Worm (Caenorhabditis elegans) whole organism, L4 larva: ENCODE results near the gene nhr-233.
A peak's percentile ranks its signal among the peaks of the same experiment; 100 is the strongest.

ENCODE experiments used
- D1046.2 ChIP-seq: fragments of 200-800 bp; sonication (Bioruptor generic); IDR thresholded peaks from 2 replicates; pipeline ENCODE4 v1.3.6; 2022; ENCODE audit warnings: missing genetic modification characterization, missing compliant biosample characterization
- F10B5.3 ChIP-seq: sonication (generic microtip); optimal IDR thresholded peaks from 2 replicates; lab custom pipeline; 2016; ENCODE audit warnings: mild to moderate bottlenecking, missing genetic modification characterization, missing compliant biosample characterization
- F37D6.2 ChIP-seq: sonication (generic microtip); optimal IDR thresholded peaks from 2 replicates; lab custom pipeline; 2016; ENCODE audit warnings: mild to moderate bottlenecking, missing genetic modification characterization, missing compliant biosample characterization
- F44E2.7 ChIP-seq: fragments of 200-800 bp; sonication (Bioruptor generic); IDR thresholded peaks from 2 replicates; pipeline ENCODE4 v2.1.2; 2022; ENCODE audit warnings: missing genetic modification characterization, missing compliant biosample characterization
- F49E8.2 ChIP-seq: sonication (generic microtip); optimal IDR thresholded peaks from 2 replicates; lab custom pipeline; 2016; ENCODE audit warnings: missing compliant biosample characterization, mild to moderate bottlenecking, missing genetic modification characterization, borderline replicate concordance
- R02D3.7 ChIP-seq: fragments of 150-350 bp; sonication (generic microtip); optimal IDR thresholded peaks from 3 replicates; lab custom pipeline; 2014; ENCODE audit warnings: missing biosample characterization, missing genetic modification characterization
- T20F7.1 ChIP-seq: fragments of 200-800 bp; sonication (Bioruptor generic); optimal IDR thresholded peaks from 2 replicates; lab custom pipeline; 2018; ENCODE audit warnings: mild to moderate bottlenecking, missing genetic modification characterization, missing compliant biosample characterization
- Y48G9A.11 ChIP-seq: fragments of 200-800 bp; sonication (Bioruptor generic); IDR thresholded peaks from 2 replicates; pipeline ENCODE4 v1.3.6; 2022; ENCODE audit warnings: missing genetic modification reagents, missing genetic modification characterization, missing compliant biosample characterization
- aha-1 ChIP-seq: fragments of 150-350 bp; peaks from one replicate; lab custom pipeline; 2014; ENCODE audit warnings: missing biosample characterization, missing genetic modification characterization
- ceh-20 ChIP-seq: fragments of 200-800 bp; sonication (Bioruptor generic); IDR thresholded peaks from 2 replicates; pipeline ENCODE4 v1.3.6; 2022; ENCODE audit warnings: missing genetic modification reagents, missing genetic modification characterization, missing compliant biosample characterization
- ceh-28 ChIP-seq: fragments of 150-350 bp; optimal IDR thresholded peaks from 2 replicates; lab custom pipeline; 2014; ENCODE audit warnings: missing biosample characterization, missing genetic modification reagents, missing genetic modification characterization
- ceh-62 ChIP-seq: sonication (generic microtip); optimal IDR thresholded peaks from 2 replicates; lab custom pipeline; 2017; ENCODE audit warnings: missing biosample characterization, missing genetic modification characterization
- ceh-82 ChIP-seq: sonication (generic microtip); optimal IDR thresholded peaks from 2 replicates; lab custom pipeline; 2017; ENCODE audit warnings: missing biosample characterization, missing genetic modification characterization
- ces-1 ChIP-seq: fragments of 150-350 bp; sonication (generic microtip); optimal IDR thresholded peaks from 4 replicates; lab custom pipeline; 2014; ENCODE audit warnings: missing biosample characterization, missing genetic modification reagents, missing genetic modification characterization
- ctbp-1 ChIP-seq: fragments of 200-800 bp; sonication (Bioruptor generic); IDR thresholded peaks from 2 replicates; pipeline ENCODE4 v1.3.6; 2022; ENCODE audit warnings: missing genetic modification reagents, missing genetic modification characterization, missing compliant biosample characterization
- daf-12 ChIP-seq: fragments of 150-350 bp; optimal IDR thresholded peaks from 2 replicates; lab custom pipeline; 2014; ENCODE audit warnings: missing biosample characterization, missing genetic modification reagents, missing genetic modification characterization
- dpl-1 ChIP-seq: fragments of 150-350 bp; optimal IDR thresholded peaks from 2 replicates; lab custom pipeline; 2014; ENCODE audit warnings: missing biosample characterization, missing genetic modification reagents, missing genetic modification characterization
- dve-1 ChIP-seq: sonication (generic microtip); optimal IDR thresholded peaks from 2 replicates; lab custom pipeline; 2017; ENCODE audit warnings: antibody characterized with exemption, mild to moderate bottlenecking, missing genetic modification characterization, missing compliant biosample characterization; ENCODE audit not compliant: insufficient read depth
- fkh-10 ChIP-seq: fragments of 150-350 bp; optimal IDR thresholded peaks from 2 replicates; lab custom pipeline; 2014; ENCODE audit warnings: missing biosample characterization, missing genetic modification reagents, missing genetic modification characterization
- fos-1 ChIP-seq: fragments of 150-350 bp; optimal IDR thresholded peaks from 2 replicates; lab custom pipeline; 2014; ENCODE audit warnings: missing biosample characterization, missing genetic modification characterization
- hif-1 ChIP-seq, 2 experiments: sonication (generic microtip); optimal IDR thresholded peaks; 2 replicates each; lab custom pipeline; 2016 to 2017; ENCODE audit warnings: missing compliant biosample characterization in 2 of 2, missing genetic modification characterization in 2 of 2, missing genetic modification reagents in 2 of 2, missing genotype in 2 of 2, mild to moderate bottlenecking in 1 of 2
- hlh-30 ChIP-seq: sonication (generic microtip); optimal IDR thresholded peaks from 2 replicates; lab custom pipeline; 2017; ENCODE audit warnings: antibody characterized with exemption, mild to moderate bottlenecking, missing genetic modification characterization, missing compliant biosample characterization; ENCODE audit not compliant: insufficient read depth
- lim-7 ChIP-seq: fragments of 200-800 bp; sonication (Bioruptor generic); IDR thresholded peaks from 2 replicates; pipeline ENCODE4 v1.3.6; 2022; ENCODE audit warnings: missing genetic modification characterization, missing compliant biosample characterization
- lin-39 ChIP-seq: fragments of 150-350 bp; optimal IDR thresholded peaks from 2 replicates; lab custom pipeline; 2014; ENCODE audit warnings: missing biosample characterization, missing genetic modification reagents, missing genetic modification characterization
- lir-3 ChIP-seq: sonication (generic microtip); optimal IDR thresholded peaks from 2 replicates; lab custom pipeline; 2016; ENCODE audit warnings: mild to moderate bottlenecking, missing genetic modification characterization, missing compliant biosample characterization
- madf-5 ChIP-seq, 2 experiments: fragments of 200-800 bp; sonication (Bioruptor generic); IDR thresholded peaks; 2 replicates each; pipeline ENCODE4 v1.3.6; 2022; ENCODE audit warnings: missing compliant biosample characterization in 2 of 2, missing genetic modification characterization in 2 of 2
- mdl-1 ChIP-seq, 2 experiments: fragments of 150-350 bp in 1 of 2; sonication (generic microtip) in 1 of 2; optimal IDR thresholded peaks; 2 replicates each; lab custom pipeline; 2014 to 2017; ENCODE audit warnings: missing biosample characterization in 2 of 2, missing genetic modification characterization in 2 of 2
- mep-1 ChIP-seq: fragments of 150-350 bp; sonication (generic microtip); optimal IDR thresholded peaks from 3 replicates; lab custom pipeline; 2014; ENCODE audit warnings: missing biosample characterization, missing genetic modification characterization
- mes-2 ChIP-seq: sonication (generic microtip); optimal IDR thresholded peaks from 2 replicates; lab custom pipeline; 2016; ENCODE audit warnings: missing genotype, mild to moderate bottlenecking, missing genetic modification characterization, missing compliant biosample characterization; ENCODE audit not compliant: poor library complexity, severe bottlenecking
- nhr-11 ChIP-seq: fragments of 150-350 bp; optimal IDR thresholded peaks from 2 replicates; lab custom pipeline; 2014; ENCODE audit warnings: missing biosample characterization, missing genetic modification characterization
- nhr-25 ChIP-seq: sonication (generic microtip); optimal IDR thresholded peaks from 2 replicates; lab custom pipeline; 2017; ENCODE audit warnings: missing genetic modification characterization, mild to moderate bottlenecking, missing compliant biosample characterization, antibody characterized with exemption, moderate library complexity, borderline replicate concordance; ENCODE audit not compliant: insufficient read depth
- nhr-41 ChIP-seq: fragments of 200-800 bp; sonication (Bioruptor generic); IDR thresholded peaks from 2 replicates; pipeline ENCODE4 v1.3.6; 2022; ENCODE audit warnings: missing genetic modification reagents, missing genetic modification characterization, missing compliant biosample characterization
- nhr-42 ChIP-seq: fragments of 200-800 bp; sonication (Bioruptor generic); IDR thresholded peaks from 2 replicates; pipeline ENCODE4 v1.3.6; 2022; ENCODE audit warnings: missing genetic modification characterization, missing compliant biosample characterization
- nhr-48 ChIP-seq: sonication (generic microtip); optimal IDR thresholded peaks from 2 replicates; lab custom pipeline; 2016; ENCODE audit warnings: mild to moderate bottlenecking, missing genetic modification characterization, missing compliant biosample characterization
- nhr-6 ChIP-seq: fragments of 150-350 bp; optimal IDR thresholded peaks from 2 replicates; lab custom pipeline; 2014; ENCODE audit warnings: missing biosample characterization, missing genetic modification characterization
- nhr-76 ChIP-seq: fragments of 150-350 bp; optimal IDR thresholded peaks from 2 replicates; lab custom pipeline; 2014; ENCODE audit warnings: missing biosample characterization, missing genetic modification characterization
- nhr-77 ChIP-seq: fragments of 150-350 bp; optimal IDR thresholded peaks from 2 replicates; lab custom pipeline; 2014; ENCODE audit warnings: missing biosample characterization, missing genetic modification characterization
- php-3 ChIP-seq: fragments of 200-800 bp; sonication (Bioruptor generic); IDR thresholded peaks from 2 replicates; pipeline ENCODE4 v1.3.6; 2022; ENCODE audit warnings: missing genetic modification reagents, missing genetic modification characterization, missing compliant biosample characterization
- set-16 ChIP-seq: fragments of 200-800 bp; sonication (Bioruptor generic); IDR thresholded peaks from 2 replicates; pipeline ENCODE4 v1.3.6; 2022; ENCODE audit warnings: missing genetic modification reagents, missing genetic modification characterization, missing compliant biosample characterization
- skn-1 ChIP-seq: fragments of 150-350 bp; optimal IDR thresholded peaks from 2 replicates; lab custom pipeline; 2014; ENCODE audit warnings: missing biosample characterization, missing genetic modification characterization
- snpc-1.2 ChIP-seq: fragments of 200-800 bp; sonication (Bioruptor generic); IDR thresholded peaks from 2 replicates; pipeline ENCODE4 v1.3.6; 2022; ENCODE audit warnings: missing genetic modification reagents, missing genetic modification characterization, missing compliant biosample characterization
- snpc-4 ChIP-seq: fragments of 150-350 bp; optimal IDR thresholded peaks from 2 replicates; lab custom pipeline; 2014; ENCODE audit warnings: missing biosample characterization, missing genetic modification characterization
- spr-3 ChIP-seq: fragments of 200-800 bp; sonication (Bioruptor generic); optimal IDR thresholded peaks from 2 replicates; lab custom pipeline; 2018; ENCODE audit warnings: mild to moderate bottlenecking, missing genetic modification characterization, missing compliant biosample characterization
- tag-97 ChIP-seq: fragments of 200-800 bp; sonication (Bioruptor generic); IDR thresholded peaks from 2 replicates; pipeline ENCODE4 v1.3.6; 2022; ENCODE audit warnings: missing genetic modification characterization, missing compliant biosample characterization
- tra-1 ChIP-seq: fragments of 200-800 bp; sonication (Bioruptor generic); IDR thresholded peaks from 2 replicates; pipeline ENCODE4 v1.3.6; 2022; ENCODE audit warnings: missing genetic modification reagents, missing genetic modification characterization, missing compliant biosample characterization
- unc-39 ChIP-seq: sonication (generic microtip); optimal IDR thresholded peaks from 2 replicates; lab custom pipeline; 2017; ENCODE audit warnings: missing biosample characterization, missing genetic modification characterization
- vab-7 ChIP-seq: fragments of 200-800 bp; sonication (Bioruptor generic); IDR thresholded peaks from 2 replicates; pipeline ENCODE4 v1.3.6; 2022; ENCODE audit warnings: missing genetic modification reagents, missing genetic modification characterization, missing compliant biosample characterization
- zag-1 ChIP-seq: fragments of 150-350 bp; optimal IDR thresholded peaks from 2 replicates; lab custom pipeline; 2014; ENCODE audit warnings: missing biosample characterization, missing genetic modification characterization
- zfp-2 ChIP-seq: sonication (generic microtip); optimal IDR thresholded peaks from 2 replicates; lab custom pipeline; 2016; ENCODE audit warnings: mild to moderate bottlenecking, missing genetic modification characterization, missing compliant biosample characterization

The nhr-233 gene

ce11 chrV:16591992-16592798 is 21.6 kb upstream of the nhr-233 start, which contains the start of gene srh-269 (continued):
- TF ChIP-seq php-3 (GFP tag; lab: Robert Waterston, UW) = peak; percentile 80
- peak; percentile 74; the same call in 1 of the 2 replicates for TF ChIP-seq F44E2.7 (GFP tag; lab: Robert Waterston, UW)
- peak; percentile 83 for TF ChIP-seq nhr-42 (GFP tag; lab: Robert Waterston, UW)
- TF ChIP-seq F37D6.2 (tag; lab: Kevin White, UChicago) = no peak
- peak; percentile 37; the same call in 1 of the 2 replicates for TF ChIP-seq set-16 (GFP tag; lab: Robert Waterston, UW)
- TF ChIP-seq daf-12 (tag; lab: Kevin White, UChicago) = no peak
- TF ChIP-seq unc-39 (tag; lab: Kevin White, UChicago) = no peak
- TF ChIP-seq dpl-1 (GFP tag; lab: Kevin White, UChicago) = peak; percentile 34
- TF ChIP-seq nhr-25 (tag; lab: Kevin White, UChicago) = no peak
- peak in 1 of 2 experiments; percentile 71 for TF ChIP-seq hif-1 (tag; optimal IDR thresholded peaks at IDR 0.05; lab: Kevin White, UChicago)
- TF ChIP-seq D1046.2 (GFP tag; lab: Robert Waterston, UW) = peak; percentile 87
- no peak for TF ChIP-seq snpc-4 (tag; lab: Kevin White, UChicago)
- TF ChIP-seq tag-97 (GFP tag; lab: Robert Waterston, UW) = no peak
- TF ChIP-seq zag-1 (tag; lab: Kevin White, UChicago) = no peak
- TF ChIP-seq F49E8.2 = peak; percentile 41
- TF ChIP-seq lir-3 = peak; percentile 25
- TF ChIP-seq dve-1 (tag; lab: Kevin White, UChicago) = peak; percentile 83
- TF ChIP-seq ceh-20 (GFP tag; lab: Robert Waterston, UW) = peak; percentile 86
- peak; percentile 81 for TF ChIP-seq mes-2 (tag; lab: Kevin White, UChicago)
- TF ChIP-seq nhr-41 = peak; percentile 81
- TF ChIP-seq tra-1 (GFP tag; lab: Robert Waterston, UW) = peak; percentile 89
- no peak for TF ChIP-seq R02D3.7
- no peak for TF ChIP-seq ceh-28
- TF ChIP-seq nhr-76 = no peak
- TF ChIP-seq Y48G9A.11 (GFP tag; lab: Robert Waterston, UW) = peak; percentile 78
- TF ChIP-seq mep-1 (tag; lab: Kevin White, UChicago) = peak; percentile 34
- no peak for TF ChIP-seq nhr-6 (tag; lab: Kevin White, UChicago)
- peak; percentile 8 for TF ChIP-seq F10B5.3
- peak; percentile 10 for TF ChIP-seq nhr-77 (tag; lab: Kevin White, UChicago)
- peak; percentile 96 for TF ChIP-seq vab-7 (GFP tag; lab: Robert Waterston, UW)
- no peak for TF ChIP-seq ces-1 (GFP tag; lab: Kevin White, UChicago)
- peak; percentile 88 for TF ChIP-seq snpc-1.2 (GFP tag; lab: Robert Waterston, UW)
- no peak for TF ChIP-seq fkh-10 (GFP tag; lab: Kevin White, UChicago)
- TF ChIP-seq lim-7 (GFP tag; lab: Robert Waterston, UW) = peak; percentile 93
- no peak for TF ChIP-seq skn-1 (tag; lab: Kevin White, UChicago)
- TF ChIP-seq zfp-2 (tag; lab: Kevin White, UChicago) = no peak
- TF ChIP-seq ceh-62 (tag; lab: Kevin White, UChicago) = no peak
- no peak for TF ChIP-seq fos-1
- TF ChIP-seq lin-39 = no peak
- TF ChIP-seq nhr-48 (tag; lab: Kevin White, UChicago) = peak; percentile 55
- TF ChIP-seq mdl-1 (tag; optimal IDR thresholded peaks at IDR 0.05; lab: Kevin White, UChicago) = no peak
- TF ChIP-seq ceh-82 (tag; lab: Kevin White, UChicago) = no peak
- TF ChIP-seq T20F7.1 = peak; percentile 50
- peak; percentile 17 for TF ChIP-seq hlh-30 (tag; lab: Kevin White, UChicago)
- peak; percentile 69 for TF ChIP-seq nhr-11 (tag; lab: Kevin White, UChicago)
- peak; percentile 93 for TF ChIP-seq aha-1 (tag; lab: Kevin White, UChicago)
- TF ChIP-seq ctbp-1 (GFP tag; lab: Robert Waterston, UW) = peak; percentile 80
- peak; percentile 62 to 75; a peak in 1 of 4 replicates for TF ChIP-seq madf-5 (GFP tag; IDR thresholded peaks at IDR 0.05; lab: Robert Waterston, UW)
- peak; percentile 69 for TF ChIP-seq spr-3 (GFP tag; lab: Kevin White, UChicago)
